Fruit fly (Drosophila melanogaster) Kc167 (cell line): ENCODE results near the gene Dd.

Source experiments
- Myc ChIP-seq: fragments of >200 bp; optimal IDR thresholded peaks from 2 replicates; lab custom pipeline; 2017; ENCODE audit warnings: missing external identifiers
- Sin3A ChIP-seq: fragments of >200 bp; optimal IDR thresholded peaks from 2 replicates; lab custom pipeline; 2018; ENCODE audit warnings: missing external identifiers
- h ChIP-seq: fragments of >200 bp; optimal IDR thresholded peaks from 3 replicates; lab custom pipeline; 2018; ENCODE audit warnings: missing external identifiers
- insv ChIP-seq: fragments of >200 bp; optimal IDR thresholded peaks from 3 replicates; lab custom pipeline; 2018; ENCODE audit warnings: missing external identifiers
- psq ChIP-seq: fragments of >200 bp; optimal IDR thresholded peaks from 2 replicates; lab custom pipeline; 2017; ENCODE audit warnings: missing external identifiers
- ttk ChIP-seq: sonication (Bioruptor generic); optimal IDR thresholded peaks from 2 replicates; lab custom pipeline; 2017; ENCODE audit warnings: missing external identifiers

Dd gene

dm6 chrX:21349800-21350309, 26.0 kb upstream of the Dd start, which contains the start of the genes peng and sol:
peng (minus strand) TSS chrX:21349843.
sol (plus strand) TSS chrX:21350280.
- no peak for TF ChIP-seq psq (lab: Kevin White, UChicago)
- no peak for TF ChIP-seq Sin3A (lab: Kevin White, UChicago)
- TF ChIP-seq ttk (lab: Kevin White, UChicago): no peak
- no peak for TF ChIP-seq insv (lab: Kevin White, UChicago)
- no peak for TF ChIP-seq h (lab: Kevin White, UChicago)
- TF ChIP-seq Myc: no peak

dm6 chrX:21345036-21345500, 21.3 kb upstream of the Dd start, which contains the start of gene dod:
dod (plus strand) TSS chrX:21345358.
- no peak for TF ChIP-seq insv (lab: Kevin White, UChicago)
- TF ChIP-seq Myc: no peak
- no peak for TF ChIP-seq Sin3A (lab: Kevin White, UChicago)
- no peak for TF ChIP-seq ttk (lab: Kevin White, UChicago)
- no peak for TF ChIP-seq psq (lab: Kevin White, UChicago)
- no peak for TF ChIP-seq h (lab: Kevin White, UChicago)

- TF ChIP-seq psq (lab: Kevin White, UChicago) (no peak), h (lab: Kevin White, UChicago) (no peak), Myc (no peak), insv (lab: Kevin White, UChicago) (no peak), ttk (lab: Kevin White, UChicago) (no peak), Sin3A (lab: Kevin White, UChicago) (no peak)
These were observed 15.7 kb upstream of the Dd start, which contains the start of the genes tty and fliI for dm6 chrX:21339476-21339931. tty (minus strand) TSS chrX:21339676. fliI (plus strand) TSS chrX:21339741.

- TF ChIP-seq psq (lab: Kevin White, UChicago): no peak
- TF ChIP-seq h (lab: Kevin White, UChicago): no peak
These were observed 14.3 kb upstream of the Dd start for dm6 chrX:21338153-21338552.

dm6 chrX:21337057-21337456, 13.2 kb upstream of the Dd start:
- TF ChIP-seq insv (lab: Kevin White, UChicago) (no peak), h (lab: Kevin White, UChicago) (no peak), Sin3A (lab: Kevin White, UChicago) (no peak), Myc (no peak), psq (lab: Kevin White, UChicago) (no peak), ttk (lab: Kevin White, UChicago) (no peak)

- TF ChIP-seq h (lab: Kevin White, UChicago) (no peak), Sin3A (lab: Kevin White, UChicago) (no peak), psq (lab: Kevin White, UChicago) (no peak), insv (lab: Kevin White, UChicago) (no peak), Myc (no peak), ttk (lab: Kevin White, UChicago) (no peak)
These were observed 10.8 kb upstream of the Dd start for dm6 chrX:21334522-21335104.

dm6 chrX:21333135-21333534, 9.3 kb upstream of the Dd start:
- TF ChIP-seq ttk (lab: Kevin White, UChicago): no peak
- no peak for TF ChIP-seq Sin3A (lab: Kevin White, UChicago)
- no peak for TF ChIP-seq h (lab: Kevin White, UChicago)
- TF ChIP-seq insv (lab: Kevin White, UChicago): no peak
- no peak for TF ChIP-seq Myc
- TF ChIP-seq psq (lab: Kevin White, UChicago): no peak

dm6 chrX:21323171-21323695, 576 bp downstream of the Dd start:
- TF ChIP-seq h (lab: Kevin White, UChicago) (no peak), insv (lab: Kevin White, UChicago) (no peak), Sin3A (lab: Kevin White, UChicago) (no peak), ttk (lab: Kevin White, UChicago) (no peak), psq (lab: Kevin White, UChicago) (no peak), Myc (no peak)

dm6 chrX:21322289-21322981, 1.4 kb downstream of the Dd start:
- no peak for TF ChIP-seq Sin3A (lab: Kevin White, UChicago)
- no peak for TF ChIP-seq psq (lab: Kevin White, UChicago)
- TF ChIP-seq insv (lab: Kevin White, UChicago): no peak
- TF ChIP-seq Myc: no peak
- no peak for TF ChIP-seq h (lab: Kevin White, UChicago)
- no peak for TF ChIP-seq ttk (lab: Kevin White, UChicago)

dm6 chrX:21319202-21319772, 4.5 kb downstream of the Dd start, which contains the start of the genes SLIRP1 and anox:
SLIRP1 (minus strand) TSS chrX:21319296.
anox (minus strand) TSS chrX:21319296.
- TF ChIP-seq Myc: no peak
- TF ChIP-seq insv (lab: Kevin White, UChicago): no peak
- TF ChIP-seq h (lab: Kevin White, UChicago): no peak
- no peak for TF ChIP-seq ttk (lab: Kevin White, UChicago)
- no peak for TF ChIP-seq psq (lab: Kevin White, UChicago)
- TF ChIP-seq Sin3A (lab: Kevin White, UChicago): no peak

dm6 chrX:21317422-21317821, 6.4 kb downstream of the Dd start, which contains the start of gene CG1801:
CG1801 (minus strand) TSS chrX:21317522.
- TF ChIP-seq insv (lab: Kevin White, UChicago) (no peak), Myc (no peak), psq (lab: Kevin White, UChicago) (no peak), Sin3A (lab: Kevin White, UChicago) (no peak), ttk (lab: Kevin White, UChicago) (no peak), h (lab: Kevin White, UChicago) (no peak)
